Worm (Caenorhabditis elegans): ENCODE results near the gene D1054.19.

D1054.19 gene

DNA sequence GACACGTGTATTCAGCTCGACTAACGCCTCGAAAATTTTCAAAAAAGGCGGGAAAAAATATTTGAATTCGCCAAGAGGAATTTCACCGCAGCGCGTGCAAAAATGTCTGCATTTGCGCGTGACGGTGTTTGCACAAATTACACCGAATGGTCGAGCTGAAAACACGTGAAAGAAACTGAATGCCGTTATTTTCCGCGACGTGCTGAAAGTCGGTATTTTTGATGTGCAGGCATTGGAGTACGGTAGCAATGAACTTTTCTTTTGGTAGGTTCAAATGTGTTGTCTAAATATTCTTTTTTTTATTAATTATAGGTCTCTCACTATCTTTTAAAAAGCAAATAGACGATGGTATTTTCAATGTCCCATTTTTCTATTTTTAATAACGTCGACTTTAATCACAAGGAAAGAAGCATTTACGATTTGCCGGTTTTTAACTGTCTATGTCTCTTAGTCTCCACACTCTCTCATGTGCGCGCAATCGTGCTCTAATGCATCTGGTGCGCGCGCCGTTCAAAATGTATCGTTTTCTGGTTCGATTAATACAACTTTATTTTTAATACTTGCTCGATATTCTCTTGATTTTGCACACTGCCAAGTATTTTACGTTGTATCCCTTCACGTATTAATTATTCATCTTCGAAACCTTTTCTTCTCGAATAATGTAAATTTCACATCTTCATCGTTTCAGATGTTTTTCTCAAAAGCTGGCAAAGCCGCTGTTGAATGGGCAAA, 18.0 kb downstream of the D1054.19 start, which contains the start of the genes C29A12.1 and lig-1:
Gene C29A12.1 (minus strand): TSS at position 63 of the 732 bp plus-strand sequence.
Gene lig-1 (plus strand): TSS at position 682 of the 732 bp plus-strand sequence.
- TF ChIP-seq syd-9 (tag; optimal IDR thresholded peaks at IDR 0.05) (no peak), ceh-31 (tag; optimal IDR thresholded peaks at IDR 0.05) (peak; percentile 16)

DNA sequence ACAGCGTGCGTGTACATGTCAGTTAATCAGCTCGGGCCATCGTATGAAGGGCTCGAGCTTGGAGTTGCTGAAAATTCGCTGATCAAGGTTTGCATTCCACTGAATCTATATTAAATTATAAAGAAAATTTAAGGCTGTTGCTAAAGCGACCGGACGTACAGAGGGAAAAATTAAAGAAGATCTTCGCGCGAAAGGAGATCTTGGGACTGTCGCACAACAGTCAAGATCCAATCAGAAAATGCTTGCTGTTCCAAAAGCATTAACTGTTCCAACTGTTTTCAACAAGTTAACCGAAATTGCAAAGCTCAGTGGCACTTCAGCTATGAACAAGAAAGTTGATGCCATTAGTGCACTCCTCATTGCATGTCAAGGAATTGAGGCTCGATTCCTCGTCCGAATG, 18.7 kb downstream of the D1054.19 start:
- no peak for TF ChIP-seq nfya-1 (tag; optimal IDR thresholded peaks at IDR 0.05)
- no peak for TF ChIP-seq nhr-11 (tag; optimal IDR thresholded peaks at IDR 0.05)
- TF ChIP-seq pat-9 (tag; optimal IDR thresholded peaks at IDR 0.05): no peak
- no peak for TF ChIP-seq F13H6.1 (tag; optimal IDR thresholded peaks at IDR 0.05)
- no peak for TF ChIP-seq tbx-2 (tag; optimal IDR thresholded peaks at IDR 0.05)
- no peak for TF ChIP-seq hlh-13 (GFP tag; optimal IDR thresholded peaks at IDR 0.05)
- no peak for TF ChIP-seq mec-3 (tag; optimal IDR thresholded peaks at IDR 0.05; ENCODE audit: borderline replicate concordance)
- no peak for TF ChIP-seq ceh-22 (tag; optimal IDR thresholded peaks at IDR 0.05)
- no peak for TF ChIP-seq npax-4 (tag; optimal IDR thresholded peaks at IDR 0.05)
- no peak for TF ChIP-seq dmd-4 (tag; optimal IDR thresholded peaks at IDR 0.05; ENCODE audit: borderline replicate concordance)
- no peak for TF ChIP-seq hlh-30 (tag; optimal IDR thresholded peaks at IDR 0.05; ENCODE audit: insufficient read depth)
- TF ChIP-seq C08G9.2 (tag; optimal IDR thresholded peaks at IDR 0.05): no peak
- TF ChIP-seq ceh-18 (tag; optimal IDR thresholded peaks at IDR 0.05): no peak
- no peak for TF ChIP-seq tbx-7 (tag; optimal IDR thresholded peaks at IDR 0.05)
- TF ChIP-seq unc-42 (tag; optimal IDR thresholded peaks at IDR 0.05): no peak
- no peak for TF ChIP-seq ceh-30 (tag; optimal IDR thresholded peaks at IDR 0.05)
- TF ChIP-seq pqm-1 (tag; optimal IDR thresholded peaks at IDR 0.05): no peak

DNA sequence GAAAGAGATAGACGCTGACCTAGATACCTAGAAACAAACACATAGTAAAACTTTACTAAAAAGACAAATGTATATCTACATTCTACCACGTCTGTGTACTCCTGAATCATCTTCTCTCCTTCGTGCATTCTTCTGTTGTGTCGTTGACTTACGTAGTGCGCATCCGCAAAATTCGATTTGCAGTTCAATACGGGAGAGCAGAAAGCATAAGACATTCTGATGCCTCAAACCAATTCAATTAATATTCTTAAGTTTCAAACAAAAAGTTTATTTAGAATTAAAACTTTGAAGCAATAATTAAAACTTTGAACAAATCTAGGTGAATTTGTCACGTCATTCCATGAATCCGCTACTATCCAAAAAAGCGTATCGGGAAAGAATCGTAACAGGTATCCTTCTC, 21.2 kb downstream of the D1054.19 start:
- TF ChIP-seq unc-42 (tag; optimal IDR thresholded peaks at IDR 0.05): peak; percentile 88
- TF ChIP-seq ceh-2 (tag; optimal IDR thresholded peaks at IDR 0.05): no peak
- no peak for TF ChIP-seq ceh-34 (tag; optimal IDR thresholded peaks at IDR 0.05)
- TF ChIP-seq unc-3 (GFP tag; conservative IDR thresholded peaks at IDR 0.05): no peak
- no peak for TF ChIP-seq unc-3 (tag; optimal IDR thresholded peaks at IDR 0.05)

DNA sequence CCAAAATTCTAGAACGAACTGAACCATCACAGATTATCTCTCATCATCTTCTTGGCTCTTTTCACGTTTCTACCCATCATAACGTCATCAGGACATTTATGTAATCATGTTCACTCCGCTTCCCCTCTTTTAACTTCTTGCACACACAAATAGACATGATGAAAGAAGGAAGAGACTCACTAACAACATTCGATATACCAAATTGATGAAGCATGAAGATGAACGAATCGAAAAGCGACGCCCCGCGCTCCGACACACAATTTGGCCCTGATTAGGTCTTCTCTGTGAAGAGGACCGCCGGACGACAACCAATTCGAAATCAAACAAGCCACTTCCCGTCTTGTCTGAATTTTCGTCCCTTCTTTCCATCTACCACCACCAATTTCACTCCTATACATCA, 22.9 kb downstream of the D1054.19 start:
- TF ChIP-seq ceh-14 (tag; optimal IDR thresholded peaks at IDR 0.05) (no peak), pros-1 (tag; optimal IDR thresholded peaks at IDR 0.05) (no peak), unc-42 (tag; optimal IDR thresholded peaks at IDR 0.05) (peak; percentile 67)

ce11 chrV:10824711-10825110, 29.1 kb downstream of the D1054.19 start, which contains the start of gene nrx-1:
Gene nrx-1, plus strand, starts transcription at chrV:10825011.
- TF ChIP-seq gmeb-2 (tag; optimal IDR thresholded peaks at IDR 0.05): no peak
- TF ChIP-seq ceh-18 (tag; optimal IDR thresholded peaks at IDR 0.05): no peak
- TF ChIP-seq ceh-31 (tag; optimal IDR thresholded peaks at IDR 0.05): no peak
- no peak for TF ChIP-seq K09A11.1 (tag; optimal IDR thresholded peaks at IDR 0.05; ENCODE audit: insufficient read depth)
- no peak for TF ChIP-seq rnt-1 (tag; optimal IDR thresholded peaks at IDR 0.05)
- TF ChIP-seq sdc-2 (tag; optimal IDR thresholded peaks at IDR 0.05): no peak
- no peak for TF ChIP-seq K02D7.2 (tag; optimal IDR thresholded peaks at IDR 0.05)
- no peak for TF ChIP-seq fkh-6 (tag; optimal IDR thresholded peaks at IDR 0.05)
- TF ChIP-seq ceh-14 (tag; optimal IDR thresholded peaks at IDR 0.05): no peak

DNA sequence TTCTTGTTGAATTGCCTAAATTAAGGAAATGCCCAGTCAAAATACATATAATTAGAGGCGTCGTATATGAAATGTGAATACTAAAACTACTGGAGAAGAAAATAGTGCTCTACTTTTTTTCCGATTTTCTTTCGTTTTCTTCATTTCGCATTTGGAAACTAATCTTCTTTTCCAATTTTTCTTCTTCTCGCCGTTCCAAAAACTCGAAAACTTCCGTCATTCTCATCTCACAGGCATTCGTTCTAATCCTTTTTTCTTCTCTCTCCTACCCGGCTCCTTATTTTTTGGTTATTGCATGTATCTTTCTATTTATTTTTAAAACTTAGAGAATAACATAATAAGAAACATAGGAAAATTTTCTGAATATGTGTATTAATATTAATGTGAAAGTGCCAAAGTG, 37.3 kb downstream of the D1054.19 start:
- no peak for TF ChIP-seq ceh-31 (tag; optimal IDR thresholded peaks at IDR 0.05)
- no peak for TF ChIP-seq sox-4 (tag; optimal IDR thresholded peaks at IDR 0.05)
- TF ChIP-seq ama-1 (optimal IDR thresholded peaks at IDR 0.05): no peak
- no peak for TF ChIP-seq sdc-2 (tag; optimal IDR thresholded peaks at IDR 0.05)
- TF ChIP-seq pag-3 (tag; optimal IDR thresholded peaks at IDR 0.05; ENCODE audit: borderline replicate concordance): no peak
- TF ChIP-seq Y22D7AL.16 (tag; optimal IDR thresholded peaks at IDR 0.05): no peak
- no peak for TF ChIP-seq nhr-232 (tag; optimal IDR thresholded peaks at IDR 0.05)
- no peak for TF ChIP-seq unc-55 (GFP tag; optimal IDR thresholded peaks at IDR 0.05)
- TF ChIP-seq T23F11.4 (GFP tag; optimal IDR thresholded peaks at IDR 0.05): no peak
- no peak for TF ChIP-seq K09A11.1 (tag; optimal IDR thresholded peaks at IDR 0.05; ENCODE audit: insufficient read depth)
- no peak for TF ChIP-seq pha-4 (tag; optimal IDR thresholded peaks at IDR 0.05)
- TF ChIP-seq lin-11 (tag; optimal IDR thresholded peaks at IDR 0.05): no peak
- no peak for TF ChIP-seq ceh-30 (tag; optimal IDR thresholded peaks at IDR 0.05)
- no peak for TF ChIP-seq dve-1 (tag; optimal IDR thresholded peaks at IDR 0.05)
- TF ChIP-seq ceh-14 (tag; optimal IDR thresholded peaks at IDR 0.05): no peak
